Worm (Caenorhabditis elegans) whole organism, early embryonic: ENCODE data around the gene C54F6.20.

Source experiments
- B0310.2 ChIP-seq: sonication (generic microtip); optimal IDR thresholded peaks from 2 replicates; lab custom pipeline; 2016; ENCODE audit warnings: mild to moderate bottlenecking, missing genetic modification characterization, missing compliant biosample characterization
- F13C5.2 ChIP-seq: sonication (generic microtip); optimal IDR thresholded peaks from 2 replicates; lab custom pipeline; 2017; ENCODE audit warnings: mild to moderate bottlenecking, missing genetic modification characterization, inconsistent platforms, missing compliant biosample characterization
- aly-1 ChIP-seq: sonication (generic microtip); optimal IDR thresholded peaks from 2 replicates; lab custom pipeline; 2016; ENCODE audit warnings: missing genetic modification characterization, missing compliant biosample characterization
- ama-1 ChIP-seq: fragments of 150-350 bp; optimal IDR thresholded peaks from 2 replicates; lab custom pipeline; 2014
- ceh-13 ChIP-seq: fragments of 200-800 bp; sonication (Bioruptor generic); optimal IDR thresholded peaks from 2 replicates; lab custom pipeline; 2018; ENCODE audit warnings: mild to moderate bottlenecking, missing genetic modification characterization, missing compliant biosample characterization
- ceh-36 ChIP-seq: sonication (generic microtip); optimal IDR thresholded peaks from 2 replicates; lab custom pipeline; 2016; ENCODE audit warnings: missing genetic modification characterization, inconsistent platforms, missing compliant biosample characterization
- ets-7 ChIP-seq: sonication (generic microtip); optimal IDR thresholded peaks from 2 replicates; lab custom pipeline; 2016; ENCODE audit warnings: missing genotype, missing genetic modification characterization, missing compliant biosample characterization
- flt-1 ChIP-seq: fragments of 200-800 bp; sonication (Bioruptor generic); IDR thresholded peaks from 2 replicates; pipeline ENCODE4 v1.3.6; 2022; ENCODE audit warnings: missing genetic modification characterization, missing compliant biosample characterization
- hmbx-1 ChIP-seq: sonication (generic microtip); optimal IDR thresholded peaks from 2 replicates; lab custom pipeline; 2016; ENCODE audit warnings: mild to moderate bottlenecking, missing genetic modification characterization, missing compliant biosample characterization
- hmg-4 ChIP-seq: fragments of 200-800 bp; sonication (Bioruptor generic); optimal IDR thresholded peaks from 2 replicates; lab custom pipeline; 2018; ENCODE audit warnings: mild to moderate bottlenecking, missing genetic modification characterization, missing compliant biosample characterization
- hnd-1 ChIP-seq: sonication (generic microtip); optimal IDR thresholded peaks from 2 replicates; lab custom pipeline; 2016; ENCODE audit warnings: missing genetic modification characterization, missing compliant biosample characterization
- pes-1 ChIP-seq: fragments of 200-800 bp; sonication (Bioruptor generic); IDR thresholded peaks from 2 replicates; pipeline ENCODE4 v1.3.6; 2022; ENCODE audit warnings: missing genetic modification reagents, missing genetic modification characterization, missing compliant biosample characterization
- scrt-1 ChIP-seq: fragments of 200-800 bp; sonication (Bioruptor generic); IDR thresholded peaks from 2 replicates; pipeline ENCODE4 v1.3.6; 2022; ENCODE audit warnings: missing genetic modification characterization, missing compliant biosample characterization
- sea-1 ChIP-seq: fragments of 200-800 bp; sonication (Bioruptor generic); conservative IDR thresholded peaks from 2 replicates; pipeline ENCODE4 v1.3.6; 2022; ENCODE audit warnings: missing genetic modification characterization, missing compliant biosample characterization
- tbx-11 ChIP-seq: fragments of 200-800 bp; sonication (Bioruptor generic); IDR thresholded peaks from 2 replicates; pipeline ENCODE4 v1.3.6; 2022; ENCODE audit warnings: missing genetic modification characterization, missing compliant biosample characterization
- tbx-37 ChIP-seq: fragments of 200-800 bp; sonication (Bioruptor generic); conservative IDR thresholded peaks from 2 replicates; pipeline ENCODE4 v1.3.6; 2022; ENCODE audit warnings: missing genetic modification reagents, missing genetic modification characterization, missing compliant biosample characterization
- tra-4 ChIP-seq: sonication (generic microtip); optimal IDR thresholded peaks from 2 replicates; lab custom pipeline; 2017; ENCODE audit warnings: missing genetic modification characterization, missing compliant biosample characterization

C54F6.20 gene

ce11 chrV:7528816-7529215 is 4.3 kb downstream of the C54F6.20 start, which contains the start of gene C54F6.5:
Gene C54F6.5, plus strand, starts transcription at chrV:7529116.
- TF ChIP-seq aly-1 (tag; lab: Kevin White, UChicago) (no peak), hnd-1 (tag; lab: Kevin White, UChicago) (no peak), hmg-4 (GFP tag; lab: Kevin White, UChicago) (no peak), tra-4 (tag; lab: Kevin White, UChicago) (no peak), ama-1 (lab: Kevin White, UChicago) (no peak), F13C5.2 (no peak), tbx-11 (GFP tag; lab: Robert Waterston, UW) (no peak), ets-7 (tag; lab: Kevin White, UChicago) (no peak), flt-1 (no peak), ceh-13 (GFP tag; lab: Kevin White, UChicago) (no peak), pes-1 (GFP tag; lab: Robert Waterston, UW) (no peak), sea-1 (GFP tag; lab: Robert Waterston, UW) (no peak)

ce11 chrV:7529840-7530239 is 5.3 kb downstream of the C54F6.20 start, which contains the start of gene swt-2:
Gene swt-2, plus strand, starts transcription at chrV:7530140.
- TF ChIP-seq hmbx-1 (tag; lab: Kevin White, UChicago) (no peak), tbx-37 (GFP tag; lab: Robert Waterston, UW) (no peak), pes-1 (GFP tag; lab: Robert Waterston, UW) (no peak), ama-1 (lab: Kevin White, UChicago) (no peak), F13C5.2 (no peak), scrt-1 (no peak), flt-1 (no peak), ets-7 (tag; lab: Kevin White, UChicago) (no peak), hnd-1 (tag; lab: Kevin White, UChicago) (no peak)

ce11 chrV:7532947-7533346 is 8.4 kb downstream of the C54F6.20 start, which contains the start of gene C54F6.3:
Gene C54F6.3, plus strand, starts transcription at chrV:7533247.
- TF ChIP-seq sea-1 (GFP tag; lab: Robert Waterston, UW) (no peak), hmbx-1 (tag; lab: Kevin White, UChicago) (no peak), tra-4 (tag; lab: Kevin White, UChicago) (no peak), ceh-13 (GFP tag; lab: Kevin White, UChicago) (no peak), B0310.2 (no peak), ets-7 (tag; lab: Kevin White, UChicago) (no peak)

ce11 chrV:7538018-7538417 is 13.5 kb downstream of the C54F6.20 start, which contains the start of gene C54F6.12:
Gene C54F6.12, minus strand, starts transcription at chrV:7538118.
- TF ChIP-seq F13C5.2: no peak
- no peak for TF ChIP-seq flt-1
- TF ChIP-seq ceh-36 (tag; lab: Kevin White, UChicago): no peak
- no peak for TF ChIP-seq hmbx-1 (tag; lab: Kevin White, UChicago)
- TF ChIP-seq ets-7 (tag; lab: Kevin White, UChicago): no peak
- no peak for TF ChIP-seq aly-1 (tag; lab: Kevin White, UChicago)
- no peak for TF ChIP-seq pes-1 (GFP tag; lab: Robert Waterston, UW)
- TF ChIP-seq tbx-37 (GFP tag; lab: Robert Waterston, UW): no peak
- TF ChIP-seq sea-1 (GFP tag; lab: Robert Waterston, UW): no peak
- TF ChIP-seq hnd-1 (tag; lab: Kevin White, UChicago): no peak
- TF ChIP-seq hmg-4 (GFP tag; lab: Kevin White, UChicago): no peak
- TF ChIP-seq B0310.2: no peak
- TF ChIP-seq tra-4 (tag; lab: Kevin White, UChicago): no peak
- no peak for TF ChIP-seq ama-1 (lab: Kevin White, UChicago)

ce11 chrV:7539015-7539414 is 14.5 kb downstream of the C54F6.20 start, which contains the start of gene srh-268:
Gene srh-268, plus strand, starts transcription at chrV:7539315.
- TF ChIP-seq sea-1 (GFP tag; lab: Robert Waterston, UW): no peak
- TF ChIP-seq B0310.2: no peak
- no peak for TF ChIP-seq hmbx-1 (tag; lab: Kevin White, UChicago)
- TF ChIP-seq hnd-1 (tag; lab: Kevin White, UChicago): no peak
- TF ChIP-seq F13C5.2: no peak
- no peak for TF ChIP-seq pes-1 (GFP tag; lab: Robert Waterston, UW)

- TF ChIP-seq aly-1 (tag; lab: Kevin White, UChicago): no peak
- no peak for TF ChIP-seq pes-1 (GFP tag; lab: Robert Waterston, UW)
- TF ChIP-seq hmbx-1 (tag; lab: Kevin White, UChicago): no peak
- no peak for TF ChIP-seq ceh-13 (GFP tag; lab: Kevin White, UChicago)
- TF ChIP-seq hmg-4 (GFP tag; lab: Kevin White, UChicago): no peak
- TF ChIP-seq hnd-1 (tag; lab: Kevin White, UChicago): no peak
- TF ChIP-seq B0310.2: no peak
- TF ChIP-seq tbx-11 (GFP tag; lab: Robert Waterston, UW): no peak
- TF ChIP-seq ets-7 (tag; lab: Kevin White, UChicago): no peak
- no peak for TF ChIP-seq tbx-37 (GFP tag; lab: Robert Waterston, UW)
- TF ChIP-seq ama-1 (lab: Kevin White, UChicago): no peak
- no peak for TF ChIP-seq sea-1 (GFP tag; lab: Robert Waterston, UW)
These were observed 19.2 kb downstream of the C54F6.20 start for ce11 chrV:7543728-7544127.

ce11 chrV:7545187-7545586 is 20.6 kb downstream of the C54F6.20 start, which contains the start of the genes C54F6.19 and nhx-3:
Gene C54F6.19, plus strand, starts transcription at chrV:7545487.
Gene nhx-3, minus strand, starts transcription at chrV:7545523.
- TF ChIP-seq ama-1 (lab: Kevin White, UChicago) (no peak), hmbx-1 (tag; lab: Kevin White, UChicago) (no peak), F13C5.2 (no peak), hmg-4 (GFP tag; lab: Kevin White, UChicago) (no peak), B0310.2 (no peak), ceh-13 (GFP tag; lab: Kevin White, UChicago) (no peak), scrt-1 (no peak)

ce11 chrV:7547479-7547878 is 22.9 kb downstream of the C54F6.20 start, which contains the start of gene ftn-1:
Gene ftn-1, minus strand, starts transcription at chrV:7547579.
- TF ChIP-seq aly-1 (tag; lab: Kevin White, UChicago) (no peak), sea-1 (GFP tag; lab: Robert Waterston, UW) (no peak), ama-1 (lab: Kevin White, UChicago) (no peak), hmbx-1 (tag; lab: Kevin White, UChicago) (no peak), hnd-1 (tag; lab: Kevin White, UChicago) (no peak), ceh-36 (tag; lab: Kevin White, UChicago) (no peak), tbx-11 (GFP tag; lab: Robert Waterston, UW) (no peak), F13C5.2 (no peak), ets-7 (tag; lab: Kevin White, UChicago) (no peak), tbx-37 (GFP tag; lab: Robert Waterston, UW) (no peak), tra-4 (tag; lab: Kevin White, UChicago) (no peak), B0310.2 (no peak)
